Fruit fly (Drosophila melanogaster) whole organism, prepupa: ENCODE results near the gene CG2157.

Source experiments
- Blimp-1 ChIP-seq: fragments of 200-800 bp; sonication (Bioruptor generic); optimal IDR thresholded peaks from 3 replicates; lab custom pipeline; 2017; ENCODE audit warnings: missing biosample characterization, missing genetic modification characterization, mild to moderate bottlenecking, moderate library complexity, missing genetic modification reagents
- CG10631 ChIP-seq: fragments of 200-800 bp; sonication (Bioruptor generic); optimal IDR thresholded peaks from 2 replicates; lab custom pipeline; 2016; ENCODE audit warnings: missing biosample characterization, missing genetic modification characterization
- CG10669 ChIP-seq: fragments of 200-800 bp; sonication (Bioruptor generic); optimal IDR thresholded peaks from 3 replicates; lab custom pipeline; 2018; ENCODE audit warnings: missing biosample characterization, mild to moderate bottlenecking, missing genetic modification characterization, moderate library complexity
- CG11294 ChIP-seq: fragments of 200-800 bp; sonication (Bioruptor generic); IDR thresholded peaks from 2 replicates; pipeline ENCODE4 v1.3.6; 2022; ENCODE audit warnings: missing biosample characterization, missing genetic modification characterization
- CG11762 ChIP-seq: fragments of 200-800 bp; sonication (Bioruptor generic); optimal IDR thresholded peaks from 3 replicates; lab custom pipeline; 2016; ENCODE audit warnings: missing biosample characterization, missing genetic modification characterization; ENCODE audit not compliant: insufficient read depth
- CG11902 ChIP-seq: fragments of 200-800 bp; sonication (Bioruptor generic); optimal IDR thresholded peaks from 3 replicates; lab custom pipeline; 2016; ENCODE audit warnings: missing biosample characterization, missing genetic modification characterization
- CG15336 ChIP-seq: fragments of 200-800 bp; sonication (Bioruptor generic); IDR thresholded peaks from 2 replicates; pipeline ENCODE4 v1.3.6; 2022; ENCODE audit warnings: missing biosample characterization, missing genetic modification characterization
- CG1621 ChIP-seq: fragments of 200-800 bp; sonication (Bioruptor generic); optimal IDR thresholded peaks from 3 replicates; lab custom pipeline; 2018; ENCODE audit warnings: missing biosample characterization, mild to moderate bottlenecking, missing genetic modification characterization
- CG16779 ChIP-seq: fragments of 200-800 bp; sonication (Bioruptor generic); optimal IDR thresholded peaks from 3 replicates; lab custom pipeline; 2017; ENCODE audit warnings: missing biosample characterization, mild to moderate bottlenecking, missing genetic modification characterization
- CG3032 ChIP-seq: fragments of 200-800 bp; optimal IDR thresholded peaks from 2 replicates; lab custom pipeline; 2019; ENCODE audit warnings: missing biosample characterization, mild to moderate bottlenecking, missing genetic modification characterization, moderate library complexity
- CG31627 ChIP-seq: fragments of 200-800 bp; sonication (Bioruptor generic); optimal IDR thresholded peaks from 3 replicates; lab custom pipeline; 2016; ENCODE audit warnings: missing biosample characterization, missing genetic modification characterization
- CG32006 ChIP-seq: fragments of 200-800 bp; sonication (Bioruptor generic); optimal IDR thresholded peaks from 3 replicates; lab custom pipeline; 2017; ENCODE audit warnings: missing biosample characterization, mild to moderate bottlenecking, missing genetic modification characterization
- CG34406 ChIP-seq: fragments of 200-800 bp; sonication (Bioruptor generic); optimal IDR thresholded peaks from 3 replicates; lab custom pipeline; 2016; ENCODE audit warnings: missing biosample characterization, missing genetic modification characterization
- CG6854 ChIP-seq: fragments of 200-800 bp; sonication (Bioruptor generic); optimal IDR thresholded peaks from 2 replicates; lab custom pipeline; 2017; ENCODE audit warnings: missing biosample characterization, mild to moderate bottlenecking, missing genetic modification characterization
- CG8119 ChIP-seq: fragments of 200-800 bp; sonication (Bioruptor generic); IDR thresholded peaks from 3 replicates; pipeline ENCODE4 v1.3.6; 2022; ENCODE audit warnings: missing biosample characterization, missing genetic modification characterization
- CG8319 ChIP-seq: fragments of 200-800 bp; sonication (Bioruptor generic); optimal IDR thresholded peaks from 3 replicates; lab custom pipeline; 2016; ENCODE audit warnings: missing biosample characterization, missing genetic modification characterization
- CG8632 ChIP-seq: fragments of 200-800 bp; sonication (Bioruptor generic); optimal IDR thresholded peaks from 3 replicates; lab custom pipeline; 2016; ENCODE audit warnings: missing biosample characterization, missing genetic modification characterization
- Eip75B ChIP-seq: fragments of 200-800 bp; sonication (Bioruptor generic); optimal IDR thresholded peaks from 3 replicates; lab custom pipeline; 2016; ENCODE audit warnings: missing biosample characterization, missing genetic modification characterization
- Eip78C ChIP-seq: fragments of 200-800 bp; sonication (Bioruptor generic); peaks from one replicate; lab custom pipeline; 2016; ENCODE audit warnings: missing biosample characterization, missing genetic modification characterization
- Eip93F ChIP-seq: fragments of 200-800 bp; sonication (Bioruptor generic); optimal IDR thresholded peaks from 2 replicates; lab custom pipeline; 2016; ENCODE audit warnings: missing biosample characterization, mild to moderate bottlenecking, missing genetic modification characterization
- Ets21C ChIP-seq: fragments of 200-800 bp; sonication (Bioruptor generic); optimal IDR thresholded peaks from 3 replicates; lab custom pipeline; 2016; ENCODE audit warnings: missing biosample characterization, missing genetic modification characterization
- Gug ChIP-seq: fragments of 200-800 bp; sonication (Bioruptor generic); IDR thresholded peaks from 2 replicates; pipeline ENCODE4 v1.3.6; 2022; ENCODE audit warnings: missing biosample characterization, missing genetic modification characterization
- Hr38 ChIP-seq: sonication (Bioruptor generic); optimal IDR thresholded peaks from 2 replicates; lab custom pipeline; 2016; ENCODE audit warnings: missing biosample characterization, missing genetic modification characterization
- Hr39 ChIP-seq: fragments of 200-800 bp; sonication (Bioruptor generic); optimal IDR thresholded peaks from 2 replicates; lab custom pipeline; 2016; ENCODE audit warnings: missing biosample characterization, missing genetic modification characterization
- Hr4 ChIP-seq: fragments of 200-800 bp; sonication (Bioruptor generic); optimal IDR thresholded peaks from 3 replicates; lab custom pipeline; 2016; ENCODE audit warnings: missing biosample characterization, missing genetic modification characterization
- Smox ChIP-seq: fragments of 200-800 bp; sonication (Bioruptor generic); optimal IDR thresholded peaks from 3 replicates; lab custom pipeline; 2016; ENCODE audit warnings: missing biosample characterization, missing genetic modification characterization
- Sox14 ChIP-seq: fragments of 200-800 bp; sonication (Bioruptor generic); optimal IDR thresholded peaks from 3 replicates; lab custom pipeline; 2016; ENCODE audit warnings: missing biosample characterization, missing genetic modification characterization
- Sox15 ChIP-seq: fragments of 200-800 bp; sonication (Bioruptor generic); optimal IDR thresholded peaks from 3 replicates; lab custom pipeline; 2016; ENCODE audit warnings: missing biosample characterization, missing genetic modification characterization
- achi ChIP-seq: fragments of 200-800 bp; sonication (Bioruptor generic); optimal IDR thresholded peaks from 3 replicates; lab custom pipeline; 2016; ENCODE audit warnings: missing biosample characterization, missing genetic modification characterization
- acj6 ChIP-seq: fragments of 200-800 bp; sonication (Bioruptor generic); optimal IDR thresholded peaks from 3 replicates; lab custom pipeline; 2016; ENCODE audit warnings: missing biosample characterization, missing genetic modification characterization
- cyc ChIP-seq: fragments of 200-800 bp; sonication (Bioruptor generic); optimal IDR thresholded peaks from 3 replicates; lab custom pipeline; 2016; ENCODE audit warnings: missing biosample characterization, missing genetic modification characterization
- dac ChIP-seq: fragments of 200-800 bp; sonication (Bioruptor generic); optimal IDR thresholded peaks from 2 replicates; lab custom pipeline; 2017; ENCODE audit warnings: missing biosample characterization, mild to moderate bottlenecking, missing genetic modification characterization
- eg ChIP-seq: fragments of 200-800 bp; sonication (Bioruptor generic); IDR thresholded peaks from 3 replicates; pipeline ENCODE4 v1.3.6; 2022; ENCODE audit warnings: missing biosample characterization, missing genetic modification characterization
- esn ChIP-seq: fragments of 200-800 bp; sonication (Bioruptor generic); optimal IDR thresholded peaks from 2 replicates; lab custom pipeline; 2016; ENCODE audit warnings: missing biosample characterization, mild to moderate bottlenecking, missing genetic modification characterization, moderate library complexity
- fd59A ChIP-seq: fragments of 200-800 bp; sonication (Bioruptor generic); optimal IDR thresholded peaks from 2 replicates; lab custom pipeline; 2017; ENCODE audit warnings: missing biosample characterization, mild to moderate bottlenecking, missing genetic modification characterization, missing genetic modification reagents
- lz ChIP-seq: fragments of 200-800 bp; sonication (Bioruptor generic); optimal IDR thresholded peaks from 3 replicates; lab custom pipeline; 2016; ENCODE audit warnings: missing biosample characterization, missing genetic modification characterization
- pdm3 ChIP-seq: fragments of 200-800 bp; sonication (Bioruptor generic); optimal IDR thresholded peaks from 3 replicates; lab custom pipeline; 2016; ENCODE audit warnings: missing biosample characterization, missing genetic modification characterization
- spab ChIP-seq: fragments of 200-800 bp; sonication (Bioruptor generic); optimal IDR thresholded peaks from 2 replicates; lab custom pipeline; 2017; ENCODE audit warnings: missing biosample characterization, mild to moderate bottlenecking, missing genetic modification characterization, missing genetic modification reagents
- topi ChIP-seq: fragments of 200-800 bp; sonication (Bioruptor generic); optimal IDR thresholded peaks from 3 replicates; lab custom pipeline; 2016; ENCODE audit warnings: missing biosample characterization, missing genetic modification characterization
- vri ChIP-seq: fragments of 200-800 bp; sonication (Bioruptor generic); optimal IDR thresholded peaks from 3 replicates; lab custom pipeline; 2016; ENCODE audit warnings: missing biosample characterization, mild to moderate bottlenecking, missing genetic modification characterization

CG2157 gene

dm6 chrX:10844807-10845206, 24.3 kb upstream of the CG2157 start, which contains the start of gene CG32669:
Gene CG32669 (minus strand): TSS chrX:10845081.
- TF ChIP-seq CG1621 (tag; lab: Kevin White, UChicago) (no peak), pdm3 (GFP tag; lab: Kevin White, UChicago) (no peak), esn (no peak), CG11902 (no peak), Eip78C (no peak), Ets21C (GFP tag; lab: Kevin White, UChicago) (no peak), CG16779 (tag; lab: Kevin White, UChicago) (no peak), dac (GFP tag; lab: Kevin White, UChicago) (no peak), Hr38 (GFP tag; lab: Kevin White, UChicago) (no peak), Hr4 (GFP tag; lab: Kevin White, UChicago) (no peak), Blimp-1 (GFP tag; lab: Kevin White, UChicago) (no peak), CG11762 (GFP tag; lab: Kevin White, UChicago) (no peak), lz (no peak), Gug (no peak), CG10669 (GFP tag; lab: Kevin White, UChicago) (no peak), CG3032 (tag; lab: Kevin White, UChicago) (no peak), CG11294 (GFP tag; lab: Robert Waterston, UW) (no peak), CG8319 (GFP tag; lab: Kevin White, UChicago) (no peak)

DNA sequence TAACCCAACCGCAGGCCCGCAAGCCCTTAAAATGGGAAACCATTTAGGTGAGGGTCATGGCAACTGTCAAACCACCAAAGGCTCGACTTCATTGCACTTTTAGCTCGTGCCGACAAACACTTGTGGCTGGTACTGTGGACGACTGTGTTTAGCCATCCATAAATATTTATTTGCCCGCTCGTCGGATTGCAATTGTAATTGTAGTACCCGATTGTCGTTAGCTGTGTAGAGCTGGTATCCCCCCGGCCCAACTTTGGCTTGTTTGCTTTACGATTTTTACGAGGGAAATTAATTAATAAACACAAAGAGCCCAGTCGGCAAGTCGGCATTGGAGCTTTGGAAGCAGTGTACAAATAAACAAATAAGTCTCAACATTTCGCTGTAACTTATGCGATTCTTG, 23.8 kb upstream of the CG2157 start:
- TF ChIP-seq Eip75B (GFP tag; lab: Kevin White, UChicago) (no peak), Sox14 (no peak), spab (GFP tag; lab: Kevin White, UChicago) (no peak), Sox15 (GFP tag; lab: Kevin White, UChicago) (no peak), CG34406 (GFP tag; lab: Kevin White, UChicago) (no peak)

dm6 chrX:10846972-10847435, 22.1 kb upstream of the CG2157 start, which contains the start of gene sbr:
Gene sbr (minus strand): TSS chrX:10847092.
- TF ChIP-seq acj6 (GFP tag; lab: Kevin White, UChicago): no peak
- TF ChIP-seq Ets21C (GFP tag; lab: Kevin White, UChicago): peak; percentile 37
- TF ChIP-seq CG1621 (tag; lab: Kevin White, UChicago): no peak
- peak; percentile 35 for TF ChIP-seq cyc (GFP tag; lab: Kevin White, UChicago)
- TF ChIP-seq CG16779 (tag; lab: Kevin White, UChicago): no peak
- TF ChIP-seq CG31627: peak; percentile 29
- peak; percentile 43 for TF ChIP-seq achi (GFP tag; lab: Kevin White, UChicago)
- TF ChIP-seq eg: no peak
- no peak for TF ChIP-seq Hr38 (GFP tag; lab: Kevin White, UChicago)
- no peak for TF ChIP-seq CG10631 (GFP tag; lab: Kevin White, UChicago)
- TF ChIP-seq lz: peak; percentile 34
- TF ChIP-seq CG6854: no peak
- TF ChIP-seq Sox14: peak; percentile 44
- TF ChIP-seq vri: no peak
- no peak for TF ChIP-seq CG32006
- peak; percentile 43 for TF ChIP-seq esn
- TF ChIP-seq CG8319 (GFP tag; lab: Kevin White, UChicago): no peak
- TF ChIP-seq CG11762 (GFP tag; lab: Kevin White, UChicago): no peak
- TF ChIP-seq Hr39 (GFP tag; lab: Kevin White, UChicago): peak; percentile 37
- TF ChIP-seq topi (GFP tag; lab: Kevin White, UChicago): peak; percentile 38
- TF ChIP-seq fd59A (GFP tag; lab: Kevin White, UChicago): no peak
- peak; percentile 1 for TF ChIP-seq Smox (GFP tag; lab: Kevin White, UChicago)
- no peak for TF ChIP-seq CG15336 (GFP tag; lab: Robert Waterston, UW)
- TF ChIP-seq Eip78C: no peak
- TF ChIP-seq CG3032 (tag; lab: Kevin White, UChicago): peak; percentile 24

dm6 chrX:10847436-10847446, 21.8 kb upstream of the CG2157 start, which contains the start of gene Pgls:
Gene Pgls (plus strand): TSS chrX:10847438.
- TF ChIP-seq Hr38 (GFP tag; lab: Kevin White, UChicago) (no peak), pdm3 (GFP tag; lab: Kevin White, UChicago) (no peak), Smox (GFP tag; lab: Kevin White, UChicago) (no peak), Eip93F (no peak), cyc (GFP tag; lab: Kevin White, UChicago) (no peak), Eip75B (GFP tag; lab: Kevin White, UChicago) (no peak), Sox14 (no peak), CG8119 (GFP tag; lab: Robert Waterston, UW) (no peak), Blimp-1 (GFP tag; lab: Kevin White, UChicago) (no peak), CG8632 (GFP tag; lab: Kevin White, UChicago) (no peak)
